Worm (Caenorhabditis elegans): Measurements from ENCODE around the gene bcf-1.

bcf-1 gene

DNA sequence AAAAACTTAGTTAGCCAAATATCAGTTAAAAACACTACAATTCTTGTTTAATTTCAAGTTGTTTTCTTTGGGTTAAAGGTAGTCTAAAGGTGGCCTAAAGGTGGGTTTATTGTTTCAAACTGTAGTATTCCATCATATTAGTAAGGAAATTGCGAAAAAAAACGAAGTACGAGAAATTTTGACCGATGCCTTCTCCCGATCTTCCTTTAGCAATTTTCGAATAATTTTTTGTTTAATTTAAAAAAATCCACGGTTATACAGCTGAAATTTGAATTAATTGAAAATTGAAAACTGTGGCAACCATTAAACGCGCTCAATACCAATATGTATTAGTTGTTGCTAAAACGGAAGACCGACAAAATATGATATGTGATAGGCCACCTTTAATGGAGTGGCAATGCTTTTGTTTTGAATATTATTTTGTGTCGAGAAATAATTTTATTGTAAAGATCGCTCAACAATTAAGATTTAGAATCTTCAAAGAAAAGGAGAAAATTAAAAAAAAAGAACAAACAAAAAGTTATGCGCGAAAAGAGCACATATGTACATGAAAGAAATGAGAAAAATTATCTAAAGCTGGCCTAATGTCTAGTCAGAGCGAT lies 7.5 kb downstream of the bcf-1 start:
- TF ChIP-seq nhr-102 (tag; optimal IDR thresholded peaks at IDR 0.05) (no peak), ctbp-1 (GFP tag; IDR thresholded peaks at IDR 0.05) (no peak), aly-2 (tag; optimal IDR thresholded peaks at IDR 0.05) (peak; percentile 77), sdz-12 (GFP tag; optimal IDR thresholded peaks at IDR 0.05) (no peak), zfp-3 (GFP tag; conservative IDR thresholded peaks at IDR 0.05) (peak; percentile 75), nhr-25 (tag; optimal IDR thresholded peaks at IDR 0.05; ENCODE audit: borderline replicate concordance, insufficient read depth) (no peak), ZK337.2 (GFP tag; IDR thresholded peaks at IDR 0.05) (no peak), nhr-6 (tag; optimal IDR thresholded peaks at IDR 0.05) (no peak), zip-11 (GFP tag; IDR thresholded peaks at IDR 0.05) (no peak), ceh-44 (GFP tag; IDR thresholded peaks at IDR 0.05) (no peak), ama-1 (optimal IDR thresholded peaks at IDR 0.05) (no peak), spr-1 (tag; optimal IDR thresholded peaks at IDR 0.05) (no peak), saeg-2 (GFP tag; IDR thresholded peaks at IDR 0.05) (no peak), lin-15B (tag; optimal IDR thresholded peaks at IDR 0.05) (no peak), aha-1 (tag) (peak; percentile 3), F10B5.3 (tag; optimal IDR thresholded peaks at IDR 0.05) (no peak), mep-1 (tag; optimal IDR thresholded peaks at IDR 0.05) (peak; percentile 59), zip-2 (tag; optimal IDR thresholded peaks at IDR 0.05) (no peak), nhr-237 (tag; optimal IDR thresholded peaks at IDR 0.05) (no peak), tag-97 (GFP tag; IDR thresholded peaks at IDR 0.05) (no peak), daf-16 (GFP tag; optimal IDR thresholded peaks at IDR 0.05) (no peak), daf-16 (tag; optimal IDR thresholded peaks at IDR 0.05) (no peak), tra-1 (GFP tag; IDR thresholded peaks at IDR 0.05) (peak; percentile 12; the same call in 1 of the 2 replicates), ceh-82 (tag; optimal IDR thresholded peaks at IDR 0.05) (no peak), F37D6.2 (tag; optimal IDR thresholded peaks at IDR 0.05) (no peak), mxl-2 (GFP tag; conservative IDR thresholded peaks at IDR 0.05) (no peak), ceh-20 (GFP tag; IDR thresholded peaks at IDR 0.05) (no peak), zfp-2 (tag; optimal IDR thresholded peaks at IDR 0.05) (no peak), mdl-1 (tag; optimal IDR thresholded peaks at IDR 0.05) (no peak), T20F7.1 (GFP tag; optimal IDR thresholded peaks at IDR 0.05) (peak; percentile 55), nhr-111 (GFP tag; optimal IDR thresholded peaks at IDR 0.05) (no peak), unc-130 (GFP tag; optimal IDR thresholded peaks at IDR 0.05) (no peak), nhr-77 (tag; optimal IDR thresholded peaks at IDR 0.05) (peak; percentile 49), fos-1 (tag; optimal IDR thresholded peaks at IDR 0.05) (no peak), F44E2.7 (GFP tag; IDR thresholded peaks at IDR 0.05) (no peak), nhr-10 (tag; optimal IDR thresholded peaks at IDR 0.05) (peak; percentile 55), madf-5 (GFP tag; IDR thresholded peaks at IDR 0.05) (no peak), pqm-1 (tag; optimal IDR thresholded peaks at IDR 0.05) (peak; percentile 14), nhr-42 (GFP tag; IDR thresholded peaks at IDR 0.05) (no peak), set-16 (GFP tag; IDR thresholded peaks at IDR 0.05) (no peak), nhr-76 (tag; optimal IDR thresholded peaks at IDR 0.05) (no peak), attf-4 (tag; optimal IDR thresholded peaks at IDR 0.05) (no peak), mdt-29 (GFP tag; IDR thresholded peaks at IDR 0.05) (no peak), R02D3.7 (tag; optimal IDR thresholded peaks at IDR 0.05) (no peak), pha-4 (GFP tag; IDR thresholded peaks at IDR 0.05) (0 out of 2 replicates have a peak, but pooled peaks have one; percentile 20), pha-4 (tag; optimal IDR thresholded peaks at IDR 0.05) (no peak), F49E8.2 (tag; optimal IDR thresholded peaks at IDR 0.05; ENCODE audit: borderline replicate concordance) (no peak), lin-29 (GFP tag; IDR thresholded peaks at IDR 0.05) (no peak), rbr-2 (tag; optimal IDR thresholded peaks at IDR 0.05) (no peak), ZK546.5 (tag; optimal IDR thresholded peaks at IDR 0.05) (no peak), mes-2 (tag; optimal IDR thresholded peaks at IDR 0.05; ENCODE audit: poor library complexity, severe bottlenecking) (no peak), egl-27 (tag; optimal IDR thresholded peaks at IDR 0.05) (no peak), jun-1 (tag; optimal IDR thresholded peaks at IDR 0.05) (no peak)
